Fruit fly (Drosophila melanogaster) whole organism, embryonic: Measurements from ENCODE around the gene path.

Experiments
- Adf1 ChIP-seq: fragments of 200-800 bp; sonication (Bioruptor generic); IDR thresholded peaks from 2 replicates; pipeline ENCODE4 v1.3.6; 2022; ENCODE audit warnings: missing biosample characterization, missing genetic modification characterization
- B-H2 ChIP-seq: fragments of 200-800 bp; sonication (Bioruptor generic); optimal IDR thresholded peaks from 2 replicates; lab custom pipeline; 2018; ENCODE audit warnings: missing biosample characterization, mild to moderate bottlenecking, missing genetic modification characterization
- Bgb ChIP-seq: fragments of 200-800 bp; sonication (Bioruptor generic); IDR thresholded peaks from 2 replicates; pipeline ENCODE4 v1.3.6; 2022; ENCODE audit warnings: missing biosample characterization, missing genetic modification characterization; ENCODE audit not compliant: partially characterized antibody
- BtbVII ChIP-seq: fragments of 200-800 bp; sonication (Bioruptor generic); optimal IDR thresholded peaks from 3 replicates; lab custom pipeline; 2017; ENCODE audit warnings: missing biosample characterization, mild to moderate bottlenecking, missing genetic modification characterization
- CG10366 ChIP-seq: fragments of 200-800 bp; sonication (Bioruptor generic); IDR thresholded peaks from 2 replicates; pipeline ENCODE4 v1.3.6; 2022; ENCODE audit warnings: missing biosample characterization, missing genetic modification characterization
- CG10462 ChIP-seq: fragments of 200-800 bp; sonication (Bioruptor generic); optimal IDR thresholded peaks from 2 replicates; lab custom pipeline; 2016; ENCODE audit warnings: missing biosample characterization, missing genetic modification characterization
- CG10543 ChIP-seq: fragments of 200-800 bp; sonication (Bioruptor generic); optimal IDR thresholded peaks from 3 replicates; lab custom pipeline; 2017; ENCODE audit warnings: missing biosample characterization, mild to moderate bottlenecking, missing genetic modification characterization, moderate library complexity
- CG1602 ChIP-seq: fragments of 200-800 bp; sonication (Bioruptor generic); optimal IDR thresholded peaks from 3 replicates; lab custom pipeline; 2016; ENCODE audit warnings: missing biosample characterization, missing genetic modification characterization
- CG3163 ChIP-seq: fragments of 200-800 bp; sonication (Bioruptor generic); optimal IDR thresholded peaks from 3 replicates; lab custom pipeline; 2016; ENCODE audit warnings: missing biosample characterization, missing genetic modification characterization
- CG3281 ChIP-seq: fragments of 200-800 bp; sonication (Bioruptor generic); optimal IDR thresholded peaks from 3 replicates; lab custom pipeline; 2017; ENCODE audit warnings: missing biosample characterization, mild to moderate bottlenecking, missing genetic modification characterization
- CG33213 ChIP-seq: fragments of 200-800 bp; sonication (Bioruptor generic); optimal IDR thresholded peaks from 3 replicates; lab custom pipeline; 2016; ENCODE audit warnings: missing biosample characterization, missing genetic modification characterization
- CG3407 ChIP-seq: fragments of 200-800 bp; sonication (Bioruptor generic); optimal IDR thresholded peaks from 2 replicates; lab custom pipeline; 2018; ENCODE audit warnings: missing biosample characterization, mild to moderate bottlenecking, missing genetic modification characterization
- CG34376 ChIP-seq: fragments of 200-800 bp; sonication (Bioruptor generic); optimal IDR thresholded peaks from 2 replicates; lab custom pipeline; 2018; ENCODE audit warnings: missing biosample characterization, mild to moderate bottlenecking, missing genetic modification characterization
- CG4404 ChIP-seq: fragments of 200-800 bp; sonication (Bioruptor generic); IDR thresholded peaks from 2 replicates; pipeline ENCODE4 v1.3.6; 2022; ENCODE audit warnings: missing biosample characterization, missing genetic modification characterization
- CG5180 ChIP-seq: fragments of 200-800 bp; sonication (Bioruptor generic); optimal IDR thresholded peaks from 3 replicates; lab custom pipeline; 2017; ENCODE audit warnings: missing biosample characterization, missing genetic modification characterization, mild to moderate bottlenecking, moderate library complexity, missing genetic modification reagents
- CG6254 ChIP-seq: fragments of 200-800 bp; sonication (Bioruptor generic); optimal IDR thresholded peaks from 3 replicates; lab custom pipeline; 2017; ENCODE audit warnings: mild to moderate bottlenecking, missing biosample characterization, missing genetic modification reagents, missing genetic modification characterization
- CG6854 ChIP-seq: fragments of 200-800 bp; sonication (Bioruptor generic); optimal IDR thresholded peaks from 3 replicates; lab custom pipeline; 2017; ENCODE audit warnings: missing biosample characterization, mild to moderate bottlenecking, missing genetic modification characterization
- CG8290 ChIP-seq, 3 experiments: fragments of 200-800 bp; sonication (Bioruptor generic); optimal IDR thresholded peaks; 2 replicates each; lab custom pipeline; 2016 to 2019; ENCODE audit warnings: missing biosample characterization in 3 of 3, missing genetic modification characterization in 3 of 3, mild to moderate bottlenecking in 2 of 3, moderate library complexity in 1 of 3
- CG8359 ChIP-seq: fragments of 200-800 bp; sonication (Bioruptor generic); optimal IDR thresholded peaks from 2 replicates; lab custom pipeline; 2017; ENCODE audit warnings: missing biosample characterization, mild to moderate bottlenecking, missing genetic modification characterization, borderline replicate concordance
- Dll ChIP-seq: fragments of 200-800 bp; sonication (Bioruptor generic); IDR thresholded peaks from 4 replicates; pipeline ENCODE4 v1.3.6; 2022; ENCODE audit warnings: missing biosample characterization, missing genetic modification characterization; ENCODE audit not compliant: partially characterized antibody
- Dref ChIP-seq: fragments of 200-800 bp; sonication (Bioruptor generic); IDR thresholded peaks from 2 replicates; pipeline ENCODE4 v1.3.6; 2022; ENCODE audit warnings: missing biosample characterization, missing genetic modification characterization
- Ets65A ChIP-seq: fragments of 200-800 bp; sonication (Bioruptor generic); peaks from one replicate; lab custom pipeline; 2016; ENCODE audit warnings: missing biosample characterization, missing genetic modification characterization
- Fer1 ChIP-seq: fragments of 200-800 bp; sonication (Bioruptor generic); optimal IDR thresholded peaks from 2 replicates; lab custom pipeline; 2017; ENCODE audit warnings: missing biosample characterization, mild to moderate bottlenecking, missing genetic modification characterization
- Fer3 ChIP-seq: fragments of 200-800 bp; sonication (Bioruptor generic); optimal IDR thresholded peaks from 2 replicates; lab custom pipeline; 2018; ENCODE audit warnings: missing biosample characterization, mild to moderate bottlenecking, missing genetic modification characterization, moderate library complexity
- Jarid2 ChIP-seq: fragments of 200-800 bp; sonication (Bioruptor generic); optimal IDR thresholded peaks from 3 replicates; lab custom pipeline; 2017; ENCODE audit warnings: mild to moderate bottlenecking, missing biosample characterization, missing genetic modification reagents, missing genetic modification characterization
- Meics ChIP-seq: fragments of 200-800 bp; sonication (Bioruptor generic); optimal IDR thresholded peaks from 2 replicates; lab custom pipeline; 2017; ENCODE audit warnings: missing biosample characterization, mild to moderate bottlenecking, missing genetic modification characterization
- NC2α ChIP-seq: fragments of 200-800 bp; sonication (Bioruptor generic); optimal IDR thresholded peaks from 2 replicates; lab custom pipeline; 2016; ENCODE audit warnings: missing biosample characterization, missing genetic modification characterization
- Nf-YA ChIP-seq: fragments of 200-800 bp; sonication (Bioruptor generic); IDR thresholded peaks from 2 replicates; pipeline ENCODE4 v1.3.6; 2022; ENCODE audit warnings: missing biosample characterization, missing genetic modification characterization
- Nf-YB ChIP-seq: fragments of 200-800 bp; sonication (Bioruptor generic); optimal IDR thresholded peaks from 3 replicates; lab custom pipeline; 2019; ENCODE audit warnings: missing biosample characterization, mild to moderate bottlenecking, missing genetic modification characterization, moderate library complexity
- Nf-YC ChIP-seq: fragments of 200-800 bp; optimal IDR thresholded peaks from 3 replicates; lab custom pipeline; 2019; ENCODE audit warnings: missing biosample characterization, mild to moderate bottlenecking, missing genetic modification characterization, moderate library complexity
- Scr ChIP-seq: fragments of 200-800 bp; sonication (Bioruptor generic); IDR thresholded peaks from 2 replicates; pipeline ENCODE4 v1.3.6; 2022; ENCODE audit warnings: missing biosample characterization, missing genetic modification characterization; ENCODE audit not compliant: partially characterized antibody
- Stat92E ChIP-seq, 3 experiments: fragments of >200 bp in 2 of 3; fragments of 200-800 bp in 1 of 3; sonication (Bioruptor generic) in 1 of 3; optimal IDR thresholded peaks; 2 replicates each; lab custom pipeline; 2017 to 2019; ENCODE audit warnings: missing biosample characterization in 3 of 3, missing genetic modification characterization in 3 of 3, mild to moderate bottlenecking in 1 of 3, moderate library complexity in 1 of 3
- Trl ChIP-seq, 3 experiments: fragments of >200 bp in 2 of 3; fragments of 200-800 bp in 1 of 3; sonication (Bioruptor generic) in 1 of 3; optimal IDR thresholded peaks; 2 replicates in 1 of 3; 3 replicates in 2 of 3; lab custom pipeline; 2016 to 2017; ENCODE audit warnings: missing biosample characterization in 1 of 3, missing genetic modification characterization in 1 of 3
- abd-A ChIP-seq: fragments of 200-800 bp; sonication (Bioruptor generic); optimal IDR thresholded peaks from 3 replicates; lab custom pipeline; 2019; ENCODE audit warnings: missing biosample characterization, mild to moderate bottlenecking, missing genetic modification characterization, moderate library complexity
- bowl ChIP-seq: fragments of 200-800 bp; sonication (Bioruptor generic); IDR thresholded peaks from 2 replicates; pipeline ENCODE4 v1.3.6; 2022; ENCODE audit warnings: missing biosample characterization, missing genetic modification characterization
- bsh ChIP-seq, 2 experiments: fragments of 200-800 bp; sonication (Bioruptor generic); optimal IDR thresholded peaks; 2 replicates each; lab custom pipeline; 2017 to 2018; ENCODE audit warnings: mild to moderate bottlenecking in 2 of 2, missing biosample characterization in 2 of 2, missing genetic modification characterization in 2 of 2, moderate library complexity in 1 of 2
- chinmo ChIP-seq: fragments of 200-800 bp; sonication (Bioruptor generic); IDR thresholded peaks from 4 replicates; pipeline ENCODE4 v1.3.6; 2022; ENCODE audit warnings: missing biosample characterization, missing genetic modification characterization; ENCODE audit not compliant: partially characterized antibody
- ci ChIP-seq: fragments of 200-800 bp; sonication (Bioruptor generic); IDR thresholded peaks from 3 replicates; pipeline ENCODE4 v1.3.6; 2022; ENCODE audit warnings: missing biosample characterization, missing genetic modification characterization
- crol ChIP-seq: fragments of 200-800 bp; sonication (Bioruptor generic); IDR thresholded peaks from 2 replicates; pipeline ENCODE4 v1.3.6; 2022; ENCODE audit warnings: missing biosample characterization, missing genetic modification characterization
- cwo ChIP-seq: fragments of 200-800 bp; sonication (Bioruptor generic); optimal IDR thresholded peaks from 3 replicates; lab custom pipeline; 2017; ENCODE audit warnings: missing biosample characterization, missing genetic modification characterization, mild to moderate bottlenecking, moderate library complexity, missing genetic modification reagents
- lab ChIP-seq: fragments of 200-800 bp; sonication (Bioruptor generic); optimal IDR thresholded peaks from 3 replicates; lab custom pipeline; 2017; ENCODE audit warnings: missing biosample characterization, missing genetic modification characterization, mild to moderate bottlenecking, moderate library complexity, missing genetic modification reagents
- nau ChIP-seq: fragments of 200-800 bp; sonication (Bioruptor generic); optimal IDR thresholded peaks from 3 replicates; lab custom pipeline; 2017; ENCODE audit warnings: missing biosample characterization, mild to moderate bottlenecking, missing genetic modification characterization, missing genetic modification reagents
- nerfin-2 ChIP-seq: fragments of 200-800 bp; sonication (Bioruptor generic); IDR thresholded peaks from 2 replicates; pipeline ENCODE4 v1.3.6; 2022; ENCODE audit warnings: missing biosample characterization, missing genetic modification characterization; ENCODE audit not compliant: partially characterized antibody
- pb ChIP-seq: fragments of 200-800 bp; sonication (Bioruptor generic); optimal IDR thresholded peaks from 3 replicates; lab custom pipeline; 2016; ENCODE audit warnings: missing biosample characterization, missing genetic modification characterization
- scrt ChIP-seq: fragments of 200-800 bp; sonication (Bioruptor generic); optimal IDR thresholded peaks from 2 replicates; lab custom pipeline; 2018; ENCODE audit warnings: missing biosample characterization, mild to moderate bottlenecking, missing genetic modification characterization, moderate library complexity
- sqz ChIP-seq: fragments of 200-800 bp; sonication (Bioruptor generic); optimal IDR thresholded peaks from 3 replicates; lab custom pipeline; 2018; ENCODE audit warnings: missing biosample characterization, mild to moderate bottlenecking, missing genetic modification characterization
- vvl ChIP-seq: fragments of 200-800 bp; sonication (Bioruptor generic); IDR thresholded peaks from 2 replicates; pipeline ENCODE4 v1.3.6; 2022; ENCODE audit warnings: missing biosample characterization, missing genetic modification characterization
- yki ChIP-seq: fragments of >200 bp; optimal IDR thresholded peaks from 3 replicates; lab custom pipeline; 2018

The path gene

DNA sequence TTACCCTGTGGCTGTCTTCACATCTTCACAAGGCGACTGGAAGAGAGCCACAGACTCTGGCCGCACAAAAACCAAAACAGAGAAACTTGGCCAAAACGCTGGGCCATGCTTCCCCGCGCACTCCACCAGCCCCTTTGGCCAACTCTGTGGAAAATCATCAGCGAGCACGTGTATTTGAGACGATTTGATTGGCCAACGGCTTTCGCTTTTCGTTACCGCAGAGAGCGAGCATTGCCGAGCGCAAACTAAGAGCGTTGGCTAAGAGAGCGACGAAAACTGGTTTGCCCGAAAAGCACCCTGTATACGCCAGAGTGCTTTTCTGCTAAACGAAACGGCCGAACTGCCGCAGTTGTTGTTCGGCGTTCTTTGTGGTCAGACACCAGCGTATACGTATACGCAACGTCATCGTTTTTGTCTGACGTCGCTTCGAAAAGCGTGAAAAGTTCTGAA lies 41.8 kb upstream of the path start, which contains the start of gene CG42673 (continued):
- TF ChIP-seq CG10462 (GFP tag; lab: Kevin White, UChicago) (no peak), Dll (GFP tag; lab: Robert Waterston, UW) (peak; percentile 56; the same call in 2 of the 4 replicates), nerfin-2 (GFP tag; lab: Robert Waterston, UW) (peak; percentile 25; the same call in 1 of the 2 replicates), CG4404 (GFP tag; lab: Robert Waterston, UW) (no peak), NC2α (no peak), Ets65A (no peak), nau (peak; percentile 27), Stat92E (GFP tag; optimal IDR thresholded peaks at IDR 0.05; lab: Kevin White, UChicago) (peak in 1 of 3 experiments; percentile 33), Meics (GFP tag; lab: Kevin White, UChicago) (peak; percentile 9), CG1602 (GFP tag; lab: Kevin White, UChicago) (no peak), Nf-YC (peak; percentile 99), CG10543 (peak; percentile 37), yki (lab: Kevin White, UChicago) (peak; percentile 33), abd-A (tag; lab: Kevin White, UChicago) (peak; percentile 83), CG33213 (GFP tag; lab: Kevin White, UChicago) (no peak), BtbVII (GFP tag; lab: Kevin White, UChicago) (peak; percentile 58), Nf-YA (peak; percentile 83), pb (no peak), Scr (GFP tag; lab: Robert Waterston, UW) (0 out of 2 replicates have a peak, but pooled peaks have one; percentile 18), B-H2 (GFP tag; lab: Kevin White, UChicago) (peak; percentile 3), CG10366 (GFP tag; lab: Robert Waterston, UW) (peak; percentile 70), bowl (GFP tag; lab: Robert Waterston, UW) (peak; percentile 22; the same call in 1 of the 2 replicates), scrt (GFP tag; lab: Kevin White, UChicago) (peak; percentile 7), CG3163 (peak; percentile 99), Jarid2 (GFP tag; lab: Kevin White, UChicago) (peak; percentile 95), crol (peak; percentile 98), cwo (peak; percentile 99), sqz (GFP tag; lab: Kevin White, UChicago) (peak; percentile 10), CG6254 (GFP tag; lab: Kevin White, UChicago) (peak; percentile 98), CG34376 (GFP tag; lab: Kevin White, UChicago) (peak; percentile 0), CG3407 (GFP tag; lab: Kevin White, UChicago) (no peak), lab (GFP tag; lab: Kevin White, UChicago) (peak; percentile 17), chinmo (GFP tag; lab: Robert Waterston, UW) (peak; percentile 84; the same call in 2 of the 4 replicates), Bgb (GFP tag; lab: Robert Waterston, UW) (peak; percentile 55), bsh (GFP tag; optimal IDR thresholded peaks at IDR 0.05; lab: Kevin White, UChicago) (peak; percentile 21 to 33), CG3281 (GFP tag; lab: Kevin White, UChicago) (peak; percentile 46), Fer1 (GFP tag; lab: Kevin White, UChicago) (peak; percentile 63), vvl (0 out of 2 replicates have a peak, but pooled peaks have one; percentile 34), Trl (optimal IDR thresholded peaks at IDR 0.05; lab: Kevin White, UChicago) (peak; percentile 86 to 89), Trl (GFP tag; optimal IDR thresholded peaks at IDR 0.05; lab: Kevin White, UChicago) (peak; percentile 15), CG6854 (GFP tag; lab: Kevin White, UChicago) (peak; percentile 26), Nf-YB (GFP tag; lab: Kevin White, UChicago) (peak; percentile 98), CG8290 (GFP tag; optimal IDR thresholded peaks at IDR 0.05; lab: Kevin White, UChicago) (no peak), CG8290 (tag; optimal IDR thresholded peaks at IDR 0.05; lab: Kevin White, UChicago) (peak in 1 of 2 experiments; percentile 19), Fer3 (tag; lab: Kevin White, UChicago) (no peak), CG8359 (peak; percentile 0), Adf1 (peak; percentile 39), ci (peak; percentile 45; the same call in 2 of the 3 replicates), Dref (GFP tag; lab: Robert Waterston, UW) (no peak), CG5180 (GFP tag; lab: Kevin White, UChicago) (peak; percentile 5)
